Fruit fly (Drosophila melanogaster) whole organism, adult: ENCODE results near the gene Txl.

Experiments
- CG33017 ChIP-seq: fragments of 200-800 bp; sonication (Bioruptor generic); optimal IDR thresholded peaks from 2 replicates; lab custom pipeline; 2018; ENCODE audit warnings: missing biosample characterization, mild to moderate bottlenecking, missing genetic modification characterization, moderate library complexity
- CG5204 ChIP-seq: fragments of 200-800 bp; sonication (Bioruptor generic); optimal IDR thresholded peaks from 2 replicates; lab custom pipeline; 2016; ENCODE audit warnings: missing biosample characterization, missing genetic modification characterization
- CG7045 ChIP-seq: fragments of 200-800 bp; sonication (Bioruptor generic); optimal IDR thresholded peaks from 2 replicates; lab custom pipeline; 2017; ENCODE audit warnings: missing biosample characterization, mild to moderate bottlenecking, missing genetic modification characterization
- CG7101 ChIP-seq: fragments of 200-800 bp; sonication (Bioruptor generic); optimal IDR thresholded peaks from 2 replicates; lab custom pipeline; 2018; ENCODE audit warnings: missing biosample characterization, mild to moderate bottlenecking, missing genetic modification characterization, moderate library complexity
- bab1 ChIP-seq: fragments of 200-800 bp; sonication (Bioruptor generic); optimal IDR thresholded peaks from 3 replicates; lab custom pipeline; 2019; ENCODE audit warnings: missing biosample characterization, mild to moderate bottlenecking, missing genetic modification characterization, moderate library complexity
- kay ChIP-seq: fragments of 200-800 bp; sonication (Bioruptor generic); peaks from one replicate; lab custom pipeline; 2016; ENCODE audit warnings: missing biosample characterization, missing genetic modification characterization, borderline replicate concordance
- pad ChIP-seq: fragments of 200-800 bp; sonication (Bioruptor generic); optimal IDR thresholded peaks from 3 replicates; lab custom pipeline; 2017; ENCODE audit warnings: missing biosample characterization, missing genetic modification characterization, mild to moderate bottlenecking, moderate library complexity, missing genetic modification reagents

dm6 chr3L:5808101-5808433, 42.4 kb downstream of the Txl start:
- TF ChIP-seq CG5204 (GFP tag; lab: Kevin White, UChicago) (no peak), pad (GFP tag; lab: Kevin White, UChicago) (no peak), bab1 (no peak), CG7045 (GFP tag; lab: Kevin White, UChicago) (no peak), kay (GFP tag; lab: Kevin White, UChicago) (no peak), CG7101 (tag; lab: Kevin White, UChicago) (no peak), CG33017 (tag; lab: Kevin White, UChicago) (no peak)
